Fruit fly (Drosophila melanogaster) whole organism: ENCODE measurements around the gene CG32829.

Source experiments
- CG8478 ChIP-seq: fragments of >200 bp; optimal IDR thresholded peaks from 2 replicates; lab custom pipeline; 2018; ENCODE audit warnings: inconsistent platforms
- Dll ChIP-seq: fragments of >200 bp; optimal IDR thresholded peaks from 2 replicates; lab custom pipeline; 2017
- psq ChIP-seq: fragments of >200 bp; optimal IDR thresholded peaks from 2 replicates; lab custom pipeline; 2017
- usp ChIP-seq: fragments of >200 bp; optimal IDR thresholded peaks from 2 replicates; lab custom pipeline; 2017; ENCODE audit warnings: missing biosample characterization, missing genetic modification characterization, mixed read lengths

dm6 chr2L:6964632-6965031, 48.4 kb upstream of the CG32829 start:
- TF ChIP-seq usp (GFP tag; lab: Kevin White, UChicago), result no peak
- TF ChIP-seq psq, result no peak
- no peak for TF ChIP-seq CG8478 (lab: Kevin White, UChicago)
- TF ChIP-seq Dll, result no peak
